Fruit fly (Drosophila melanogaster) whole organism, embryonic: ENCODE measurements around the gene M6.

Experiments used
- BtbVII ChIP-seq: fragments of 200-800 bp; sonication (Bioruptor generic); optimal IDR thresholded peaks from 3 replicates; lab custom pipeline; 2017; ENCODE audit warnings: missing biosample characterization, mild to moderate bottlenecking, missing genetic modification characterization
- CG10267 ChIP-seq: fragments of 200-800 bp; sonication (Bioruptor generic); optimal IDR thresholded peaks from 2 replicates; lab custom pipeline; 2018; ENCODE audit warnings: missing biosample characterization, mild to moderate bottlenecking, missing genetic modification characterization, moderate library complexity
- CG11247 ChIP-seq: fragments of 200-800 bp; sonication (Bioruptor generic); IDR thresholded peaks from 2 replicates; pipeline ENCODE4 v1.3.6; 2022; ENCODE audit warnings: missing biosample characterization, missing genetic modification characterization
- CG11398 ChIP-seq: fragments of 200-800 bp; sonication (Bioruptor generic); optimal IDR thresholded peaks from 2 replicates; lab custom pipeline; 2016; ENCODE audit warnings: missing biosample characterization, missing genetic modification characterization
- CG12071 ChIP-seq: fragments of 200-800 bp; sonication (Bioruptor generic); optimal IDR thresholded peaks from 3 replicates; lab custom pipeline; 2018; ENCODE audit warnings: missing biosample characterization, mild to moderate bottlenecking, missing genetic modification characterization
- CG12299 ChIP-seq: fragments of 200-800 bp; sonication (Bioruptor generic); optimal IDR thresholded peaks from 2 replicates; lab custom pipeline; 2018; ENCODE audit warnings: missing biosample characterization, mild to moderate bottlenecking, missing genetic modification characterization
- CG1233 ChIP-seq: fragments of 200-800 bp; sonication (Bioruptor generic); optimal IDR thresholded peaks from 4 replicates; lab custom pipeline; 2018; ENCODE audit warnings: missing biosample characterization, mild to moderate bottlenecking, missing genetic modification characterization
- CG12659 ChIP-seq: fragments of 200-800 bp; sonication (Bioruptor generic); optimal IDR thresholded peaks from 3 replicates; lab custom pipeline; 2017; ENCODE audit warnings: mild to moderate bottlenecking, missing biosample characterization, missing genetic modification reagents, missing genetic modification characterization
- CG12942 ChIP-seq: fragments of 200-800 bp; sonication (Bioruptor generic); optimal IDR thresholded peaks from 3 replicates; lab custom pipeline; 2016; ENCODE audit warnings: missing biosample characterization, missing genetic modification characterization
- CG13296 ChIP-seq: fragments of 200-800 bp; sonication (Bioruptor generic); optimal IDR thresholded peaks from 3 replicates; lab custom pipeline; 2018; ENCODE audit warnings: missing biosample characterization, mild to moderate bottlenecking, missing genetic modification characterization
- CG15601 ChIP-seq: fragments of 200-800 bp; sonication (Bioruptor generic); optimal IDR thresholded peaks from 3 replicates; lab custom pipeline; 2019; ENCODE audit warnings: missing biosample characterization, mild to moderate bottlenecking, missing genetic modification characterization, moderate library complexity
- CG16815 ChIP-seq: fragments of 200-800 bp; sonication (Bioruptor generic); optimal IDR thresholded peaks from 3 replicates; lab custom pipeline; 2017; ENCODE audit warnings: missing biosample characterization, mild to moderate bottlenecking, missing genetic modification characterization
- CG17186 ChIP-seq: fragments of 200-800 bp; sonication (Bioruptor generic); optimal IDR thresholded peaks from 3 replicates; lab custom pipeline; 2017; ENCODE audit warnings: missing biosample characterization, missing genetic modification reagents, missing genetic modification characterization
- CG17359 ChIP-seq: fragments of 200-800 bp; sonication (Bioruptor generic); optimal IDR thresholded peaks from 3 replicates; lab custom pipeline; 2018; ENCODE audit warnings: missing biosample characterization, mild to moderate bottlenecking, missing genetic modification characterization, moderate library complexity
- CG2678 ChIP-seq: fragments of 200-800 bp; sonication (Bioruptor generic); optimal IDR thresholded peaks from 3 replicates; lab custom pipeline; 2019; ENCODE audit warnings: missing biosample characterization, mild to moderate bottlenecking, missing genetic modification characterization, moderate library complexity
- CG2875 ChIP-seq: fragments of 200-800 bp; sonication (Bioruptor generic); optimal IDR thresholded peaks from 2 replicates; lab custom pipeline; 2017; ENCODE audit warnings: missing biosample characterization, mild to moderate bottlenecking, missing genetic modification characterization, missing genetic modification reagents
- CG31365 ChIP-seq: fragments of 200-800 bp; sonication (Bioruptor generic); optimal IDR thresholded peaks from 2 replicates; lab custom pipeline; 2018; ENCODE audit warnings: missing biosample characterization, mild to moderate bottlenecking, missing genetic modification characterization
- CG31388 ChIP-seq: fragments of 200-800 bp; sonication (Bioruptor generic); optimal IDR thresholded peaks from 2 replicates; lab custom pipeline; 2016; ENCODE audit warnings: missing biosample characterization, missing genetic modification characterization
- CG3407 ChIP-seq: fragments of 200-800 bp; sonication (Bioruptor generic); optimal IDR thresholded peaks from 2 replicates; lab custom pipeline; 2018; ENCODE audit warnings: missing biosample characterization, mild to moderate bottlenecking, missing genetic modification characterization
- CG3995 ChIP-seq: fragments of 200-800 bp; sonication (Bioruptor generic); optimal IDR thresholded peaks from 3 replicates; lab custom pipeline; 2016; ENCODE audit warnings: missing biosample characterization, missing genetic modification characterization
- CG6272 ChIP-seq: fragments of 200-800 bp; sonication (Bioruptor generic); IDR thresholded peaks from 2 replicates; pipeline ENCODE4 v1.3.6; 2022; ENCODE audit warnings: missing biosample characterization, missing genetic modification characterization
- CG9797 ChIP-seq: fragments of 200-800 bp; sonication (Bioruptor generic); optimal IDR thresholded peaks from 3 replicates; lab custom pipeline; 2018; ENCODE audit warnings: missing biosample characterization, mild to moderate bottlenecking, missing genetic modification characterization
- D ChIP-seq, 2 experiments: fragments of 200-800 bp in 1 of 2; fragments of >200 bp in 1 of 2; sonication (Bioruptor generic) in 1 of 2; optimal IDR thresholded peaks; 2 replicates in 1 of 2; 3 replicates in 1 of 2; lab custom pipeline; 2017; ENCODE audit warnings: mild to moderate bottlenecking in 1 of 2, missing biosample characterization in 1 of 2, missing genetic modification characterization in 1 of 2, missing genetic modification reagents in 1 of 2
- Dref ChIP-seq: fragments of 200-800 bp; sonication (Bioruptor generic); IDR thresholded peaks from 2 replicates; pipeline ENCODE4 v1.3.6; 2022; ENCODE audit warnings: missing biosample characterization, missing genetic modification characterization
- H15 ChIP-seq: fragments of 200-800 bp; sonication (Bioruptor generic); IDR thresholded peaks from 3 replicates; pipeline ENCODE4 v1.3.6; 2022; ENCODE audit warnings: missing biosample characterization, missing genetic modification characterization
- H2.0 ChIP-seq: fragments of 200-800 bp; sonication (Bioruptor generic); IDR thresholded peaks from 2 replicates; pipeline ENCODE4 v1.3.6; 2022; ENCODE audit warnings: missing biosample characterization, missing genetic modification characterization
- HLH54F ChIP-seq: fragments of 200-800 bp; sonication (Bioruptor generic); optimal IDR thresholded peaks from 3 replicates; lab custom pipeline; 2016; ENCODE audit warnings: missing biosample characterization, missing genetic modification characterization
- Hsf ChIP-seq: fragments of 200-800 bp; sonication (Bioruptor generic); optimal IDR thresholded peaks from 3 replicates; lab custom pipeline; 2016; ENCODE audit warnings: missing biosample characterization, missing genetic modification characterization
- PHDP ChIP-seq: fragments of 200-800 bp; sonication (Bioruptor generic); optimal IDR thresholded peaks from 3 replicates; lab custom pipeline; 2018; ENCODE audit warnings: missing biosample characterization, mild to moderate bottlenecking, missing genetic modification characterization, moderate library complexity
- Poxn ChIP-seq: fragments of 200-800 bp; sonication (Bioruptor generic); IDR thresholded peaks from 2 replicates; pipeline ENCODE4 v1.3.6; 2022; ENCODE audit warnings: missing biosample characterization, missing genetic modification characterization
- Scr ChIP-seq: fragments of 200-800 bp; sonication (Bioruptor generic); IDR thresholded peaks from 2 replicates; pipeline ENCODE4 v1.3.6; 2022; ENCODE audit warnings: missing biosample characterization, missing genetic modification characterization; ENCODE audit not compliant: partially characterized antibody
- Vsx1 ChIP-seq: fragments of 200-800 bp; sonication (Bioruptor generic); optimal IDR thresholded peaks from 2 replicates; lab custom pipeline; 2017; ENCODE audit warnings: missing biosample characterization, mild to moderate bottlenecking, missing genetic modification characterization, missing genetic modification reagents
- YL-1 ChIP-seq: fragments of 200-800 bp; sonication (Bioruptor generic); optimal IDR thresholded peaks from 3 replicates; lab custom pipeline; 2017; ENCODE audit warnings: missing biosample characterization, mild to moderate bottlenecking, missing genetic modification characterization
- abd-A ChIP-seq: fragments of 200-800 bp; sonication (Bioruptor generic); optimal IDR thresholded peaks from 3 replicates; lab custom pipeline; 2019; ENCODE audit warnings: missing biosample characterization, mild to moderate bottlenecking, missing genetic modification characterization, moderate library complexity
- cas ChIP-seq: fragments of 200-800 bp; sonication (Bioruptor generic); IDR thresholded peaks from 2 replicates; pipeline ENCODE4 v1.3.6; 2022; ENCODE audit warnings: missing biosample characterization, missing genetic modification characterization
- crc ChIP-seq: fragments of 200-800 bp; sonication (Bioruptor generic); optimal IDR thresholded peaks from 2 replicates; lab custom pipeline; 2016; ENCODE audit warnings: missing biosample characterization, missing genetic modification characterization
- grau ChIP-seq: fragments of 200-800 bp; optimal IDR thresholded peaks from 3 replicates; lab custom pipeline; 2019; ENCODE audit warnings: missing biosample characterization, mild to moderate bottlenecking, missing genetic modification characterization, moderate library complexity
- h ChIP-seq: fragments of >200 bp; optimal IDR thresholded peaks from 2 replicates; lab custom pipeline; 2017
- jing ChIP-seq: fragments of 200-800 bp; sonication (Bioruptor generic); optimal IDR thresholded peaks from 2 replicates; lab custom pipeline; 2018; ENCODE audit warnings: missing biosample characterization, mild to moderate bottlenecking, missing genetic modification characterization
- ken ChIP-seq: fragments of 200-800 bp; sonication (Bioruptor generic); IDR thresholded peaks from 3 replicates; pipeline ENCODE4 v1.3.6; 2022; ENCODE audit warnings: missing biosample characterization, missing genetic modification characterization
- mirr ChIP-seq: fragments of 200-800 bp; sonication (Bioruptor generic); optimal IDR thresholded peaks from 3 replicates; lab custom pipeline; 2018; ENCODE audit warnings: missing biosample characterization, mild to moderate bottlenecking, missing genetic modification characterization
- nau ChIP-seq: fragments of 200-800 bp; sonication (Bioruptor generic); optimal IDR thresholded peaks from 3 replicates; lab custom pipeline; 2017; ENCODE audit warnings: missing biosample characterization, mild to moderate bottlenecking, missing genetic modification characterization, missing genetic modification reagents
- p53 ChIP-seq: fragments of 200-800 bp; sonication (Bioruptor generic); optimal IDR thresholded peaks from 2 replicates; lab custom pipeline; 2016; ENCODE audit warnings: missing biosample characterization, missing genetic modification characterization
- pros ChIP-seq: fragments of 200-800 bp; sonication (Bioruptor generic); optimal IDR thresholded peaks from 3 replicates; lab custom pipeline; 2019; ENCODE audit warnings: missing biosample characterization, mild to moderate bottlenecking, missing genetic modification characterization, moderate library complexity
- sens ChIP-seq: fragments of 200-800 bp; sonication (Bioruptor generic); peaks from one replicate; lab custom pipeline; 2016; ENCODE audit warnings: missing biosample characterization, missing genetic modification characterization
- sob ChIP-seq: fragments of 200-800 bp; sonication (Bioruptor generic); IDR thresholded peaks from 2 replicates; pipeline ENCODE4 v1.3.6; 2022; ENCODE audit warnings: missing biosample characterization, missing genetic modification characterization
- tio ChIP-seq: fragments of 200-800 bp; sonication (Bioruptor generic); optimal IDR thresholded peaks from 2 replicates; lab custom pipeline; 2017; ENCODE audit warnings: missing biosample characterization, missing genetic modification characterization, inconsistent platforms
- tll ChIP-seq, 2 experiments: fragments of 200-800 bp in 1 of 2; fragments of >200 bp in 1 of 2; sonication (Bioruptor generic) in 1 of 2; optimal IDR thresholded peaks; 2 replicates each; lab custom pipeline; 2017 to 2019; ENCODE audit warnings: missing biosample characterization in 2 of 2, missing genetic modification characterization in 2 of 2, mild to moderate bottlenecking in 1 of 2, moderate library complexity in 1 of 2
- zfh2 ChIP-seq: fragments of 200-800 bp; sonication (Bioruptor generic); optimal IDR thresholded peaks from 2 replicates; lab custom pipeline; 2016; ENCODE audit warnings: missing biosample characterization, missing genetic modification characterization

The M6 gene

dm6 chr3L:21496865-21497634, 10.6 kb upstream of the M6 start, which contains the start of gene Hr78 (continued):
- TF ChIP-seq PHDP (tag; lab: Kevin White, UChicago) (peak; percentile 89), sens (GFP tag; lab: Kevin White, UChicago) (peak; percentile 88), CG11398 (GFP tag; lab: Kevin White, UChicago) (no peak), ken (GFP tag; lab: Robert Waterston, UW) (no peak), CG2678 (tag; lab: Kevin White, UChicago) (peak; percentile 94), tll (GFP tag; optimal IDR thresholded peaks at IDR 0.05; lab: Kevin White, UChicago) (no peak), D (optimal IDR thresholded peaks at IDR 0.05; lab: Kevin White, UChicago) (no peak), D (GFP tag; optimal IDR thresholded peaks at IDR 0.05; lab: Kevin White, UChicago) (peak; percentile 81), p53 (no peak), YL-1 (peak; percentile 81), CG12299 (tag; lab: Kevin White, UChicago) (peak; percentile 71), CG12942 (peak; percentile 51), HLH54F (GFP tag; lab: Kevin White, UChicago) (peak; percentile 2), CG17359 (peak; percentile 82), cas (no peak), Dref (GFP tag; lab: Robert Waterston, UW) (no peak), CG12071 (peak; percentile 18), Poxn (no peak), CG17186 (no peak), pros (GFP tag; lab: Kevin White, UChicago) (no peak), CG15601 (tag; lab: Kevin White, UChicago) (peak; percentile 74), sob (GFP tag; lab: Robert Waterston, UW) (peak; percentile 55), BtbVII (GFP tag; lab: Kevin White, UChicago) (peak; percentile 90), CG3995 (GFP tag; lab: Kevin White, UChicago) (peak; percentile 70), tio (peak; percentile 71), Hsf (peak; percentile 14), nau (GFP tag; lab: Kevin White, UChicago) (no peak), CG6272 (no peak), H15 (no peak), CG11247 (GFP tag; lab: Robert Waterston, UW) (no peak; the same call in 1 of the 2 replicates), CG12659 (GFP tag; lab: Kevin White, UChicago) (peak; percentile 91), CG13296 (peak; percentile 92), CG3407 (peak; percentile 54), CG16815 (peak; percentile 61), CG10267 (peak; percentile 82), mirr (GFP tag; lab: Kevin White, UChicago) (no peak), CG31365 (no peak), zfh2 (GFP tag; lab: Kevin White, UChicago) (no peak), H2.0 (peak; percentile 38; the same call in 1 of the 2 replicates), CG9797 (GFP tag; lab: Kevin White, UChicago) (peak; percentile 88), h (lab: Kevin White, UChicago) (no peak), grau (tag; lab: Kevin White, UChicago) (peak; percentile 85), CG2875 (peak; percentile 73), crc (GFP tag; lab: Kevin White, UChicago) (no peak), jing (GFP tag; lab: Kevin White, UChicago) (no peak), abd-A (tag; lab: Kevin White, UChicago) (no peak), Vsx1 (GFP tag; lab: Kevin White, UChicago) (no peak), Scr (0 out of 2 replicates have a peak, but pooled peaks have one; percentile 12), CG1233 (GFP tag; lab: Kevin White, UChicago) (peak; percentile 84), CG31388 (GFP tag; lab: Kevin White, UChicago) (peak; percentile 14)
